Fruit fly (Drosophila melanogaster): ENCODE data around the gene Atg17.

Gene Atg17

DNA sequence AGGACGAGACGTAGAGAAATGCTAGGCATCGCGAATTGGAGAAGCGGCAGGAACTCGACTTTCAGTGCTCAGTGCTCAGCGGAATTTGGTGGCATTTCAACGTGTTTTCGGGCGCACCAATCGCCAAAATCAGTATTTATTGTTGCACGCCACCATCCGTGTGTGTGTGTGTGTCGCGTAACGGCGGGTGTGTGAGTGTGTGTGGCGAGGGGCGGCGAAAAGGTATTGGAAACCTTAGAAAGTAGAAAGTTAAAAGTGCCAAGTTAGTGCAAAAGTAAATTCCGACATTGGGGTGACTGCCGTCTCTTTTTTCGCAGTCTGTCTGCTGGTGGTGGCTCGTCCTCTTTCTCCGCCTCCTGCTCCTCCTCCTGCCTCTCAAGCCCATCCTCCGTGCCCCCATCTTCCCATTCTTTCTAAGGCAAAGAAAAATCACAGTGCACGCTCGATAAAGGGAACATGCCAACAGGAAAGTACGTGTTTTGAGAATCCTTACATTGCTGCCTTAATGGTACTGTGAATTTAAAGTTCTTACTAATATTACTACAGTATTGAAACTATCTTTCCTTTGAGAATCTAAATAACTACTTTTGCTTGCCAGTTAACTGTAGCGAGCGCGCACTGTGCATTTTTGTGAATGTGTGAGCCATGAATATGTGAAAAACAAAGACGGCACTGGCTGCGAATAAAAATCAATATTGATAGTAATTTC is 16.7 kb downstream of the Atg17 start (continued):
- TF ChIP-seq ara (GFP tag; IDR thresholded peaks at IDR 0.05) (no peak), exex (tag; optimal IDR thresholded peaks at IDR 0.05) (no peak), HHEX (GFP tag; optimal IDR thresholded peaks at IDR 0.05) (peak; percentile 59), CG2129 (GFP tag; IDR thresholded peaks at IDR 0.05; ENCODE audit: partially characterized antibody) (no peak), CG14441 (GFP tag; IDR thresholded peaks at IDR 0.05) (peak; percentile 45; the same call in 1 of the 2 replicates), CG6654 (GFP tag; optimal IDR thresholded peaks at IDR 0.05) (no peak), CG1529 (GFP tag; optimal IDR thresholded peaks at IDR 0.05) (no peak), gt (GFP tag; IDR thresholded peaks at IDR 0.05) (no peak), CG6813 (GFP tag; optimal IDR thresholded peaks at IDR 0.05) (peak; percentile 36), CG8478 (optimal IDR thresholded peaks at IDR 0.05) (no peak), Awh (GFP tag; IDR thresholded peaks at IDR 0.05) (peak; percentile 75), Aef1 (GFP tag; IDR thresholded peaks at IDR 0.05) (peak; percentile 23; the same call in 1 of the 3 replicates), CG13123 (GFP tag; optimal IDR thresholded peaks at IDR 0.05) (no peak), vvl (GFP tag; IDR thresholded peaks at IDR 0.05) (peak; percentile 65), Abd-B (GFP tag; optimal IDR thresholded peaks at IDR 0.05) (peak; percentile 35), lola (GFP tag; optimal IDR thresholded peaks at IDR 0.05) (peak in 1 of 3 experiments; percentile 8), Six4 (GFP tag; optimal IDR thresholded peaks at IDR 0.05) (no peak), Scr (GFP tag; IDR thresholded peaks at IDR 0.05; ENCODE audit: partially characterized antibody) (no peak), corto (GFP tag; optimal IDR thresholded peaks at IDR 0.05) (no peak), NFAT (GFP tag; IDR thresholded peaks at IDR 0.05) (no peak), sc (optimal IDR thresholded peaks at IDR 0.05) (no peak), sc (GFP tag; optimal IDR thresholded peaks at IDR 0.05) (no peak), gfzf (GFP tag; optimal IDR thresholded peaks at IDR 0.05) (no peak), Hmx (GFP tag; optimal IDR thresholded peaks at IDR 0.05) (no peak), CG12071 (GFP tag; optimal IDR thresholded peaks at IDR 0.05) (peak; percentile 34), HmgD (GFP tag; optimal IDR thresholded peaks at IDR 0.05) (no peak), Hr3 (GFP tag; optimal IDR thresholded peaks at IDR 0.05) (peak; percentile 24), CG18619 (GFP tag; optimal IDR thresholded peaks at IDR 0.05) (peak; percentile 34), CG6765 (GFP tag; optimal IDR thresholded peaks at IDR 0.05) (no peak), Ada2b (GFP tag; IDR thresholded peaks at IDR 0.05) (0 out of 2 replicates have a peak, but pooled peaks have one; percentile 23), Dad (GFP tag; optimal IDR thresholded peaks at IDR 0.05) (no peak), CG8359 (GFP tag; optimal IDR thresholded peaks at IDR 0.05; ENCODE audit: borderline replicate concordance) (peak; percentile 30), dimm (GFP tag; IDR thresholded peaks at IDR 0.05) (no peak), Spps (tag; optimal IDR thresholded peaks at IDR 0.05) (no peak), Stat92E (GFP tag; optimal IDR thresholded peaks at IDR 0.05) (no peak), CG9797 (GFP tag; optimal IDR thresholded peaks at IDR 0.05) (no peak), CG9876 (GFP tag; optimal IDR thresholded peaks at IDR 0.05) (no peak), en (GFP tag; optimal IDR thresholded peaks at IDR 0.05) (no peak), CG13624 (GFP tag; optimal IDR thresholded peaks at IDR 0.05) (peak; percentile 50), al (GFP tag; IDR thresholded peaks at IDR 0.05) (no peak), CG15011 (GFP tag; optimal IDR thresholded peaks at IDR 0.05) (peak; percentile 28), pzg (GFP tag; optimal IDR thresholded peaks at IDR 0.05) (no peak), CG14050 (GFP tag; IDR thresholded peaks at IDR 0.05) (peak; percentile 36; the same call in 1 of the 3 replicates), CG8924 (tag; optimal IDR thresholded peaks at IDR 0.05) (peak; percentile 53), toy (GFP tag; IDR thresholded peaks at IDR 0.05) (no peak), zfh1 (GFP tag; IDR thresholded peaks at IDR 0.05) (no peak; the same call in 2 of the 3 replicates), CG14014 (GFP tag; IDR thresholded peaks at IDR 0.05) (peak; percentile 62; the same call in 1 of the 2 replicates), onecut (GFP tag; IDR thresholded peaks at IDR 0.05) (no peak; the same call in 1 of the 2 replicates), MTF-1 (GFP tag; optimal IDR thresholded peaks at IDR 0.05; ENCODE audit: borderline replicate concordance) (no peak), CG6854 (GFP tag; optimal IDR thresholded peaks at IDR 0.05) (no peak)
